Worm (Caenorhabditis elegans): Measurements from ENCODE around the gene lact-4.

lact-4 gene

ce11 chrII:8464448-8464898 is 15.8 kb downstream of the lact-4 start, which contains the start of gene fars-3:
fars-3 (plus strand) TSS chrII:8464848.
- TF ChIP-seq him-1 (tag; optimal IDR thresholded peaks at IDR 0.05), result no peak
- peak; percentile 48 for TF ChIP-seq W03F9.2 (tag; optimal IDR thresholded peaks at IDR 0.05)
- no peak for TF ChIP-seq dao-5 (tag; optimal IDR thresholded peaks at IDR 0.05)

ce11 chrII:8457438-8457837 is 22.8 kb downstream of the lact-4 start, which contains the start of gene zyg-9:
zyg-9 (plus strand) TSS chrII:8457818.
- no peak for TF ChIP-seq W03F9.2 (tag; optimal IDR thresholded peaks at IDR 0.05)
- TF ChIP-seq him-1 (tag; optimal IDR thresholded peaks at IDR 0.05), result no peak
- TF ChIP-seq dao-5 (tag; optimal IDR thresholded peaks at IDR 0.05), result no peak

DNA sequence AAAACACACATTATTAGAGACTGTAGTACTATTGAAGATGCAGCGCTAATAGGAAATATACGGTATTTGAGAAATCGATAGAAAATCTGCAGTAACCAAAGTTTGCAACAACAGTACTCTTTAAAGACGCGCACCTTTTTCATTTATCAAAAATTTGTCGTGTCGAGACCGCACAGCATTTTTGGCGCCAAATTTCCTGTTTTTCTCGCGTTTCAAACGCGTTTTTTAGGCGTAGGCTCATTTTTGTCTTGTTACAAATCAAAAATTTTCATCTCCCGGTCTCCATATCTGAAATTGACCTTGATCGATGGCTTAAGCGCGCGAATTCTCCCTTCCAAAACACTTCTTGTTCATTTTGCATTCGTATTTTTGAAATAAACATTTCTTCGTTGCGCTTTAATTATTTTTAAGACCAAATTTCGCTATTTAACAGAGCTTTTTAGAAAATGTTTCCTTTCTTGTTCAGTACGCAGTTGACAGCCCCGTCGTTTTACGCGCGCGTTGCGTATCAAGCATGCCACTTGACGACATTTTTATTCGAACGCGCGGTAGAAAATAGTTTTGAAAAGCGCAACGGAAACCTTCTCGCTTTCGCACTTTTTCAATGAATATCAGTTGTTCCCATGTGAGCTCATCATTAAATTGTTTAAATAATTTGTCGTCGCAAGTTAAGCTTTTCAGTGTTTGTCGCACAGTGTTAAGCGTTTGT is 23.4 kb downstream of the lact-4 start:
- TF ChIP-seq W03F9.2 (tag; optimal IDR thresholded peaks at IDR 0.05), result no peak
- no peak for TF ChIP-seq him-1 (tag; optimal IDR thresholded peaks at IDR 0.05)
- TF ChIP-seq dao-5 (tag; optimal IDR thresholded peaks at IDR 0.05), result no peak

DNA sequence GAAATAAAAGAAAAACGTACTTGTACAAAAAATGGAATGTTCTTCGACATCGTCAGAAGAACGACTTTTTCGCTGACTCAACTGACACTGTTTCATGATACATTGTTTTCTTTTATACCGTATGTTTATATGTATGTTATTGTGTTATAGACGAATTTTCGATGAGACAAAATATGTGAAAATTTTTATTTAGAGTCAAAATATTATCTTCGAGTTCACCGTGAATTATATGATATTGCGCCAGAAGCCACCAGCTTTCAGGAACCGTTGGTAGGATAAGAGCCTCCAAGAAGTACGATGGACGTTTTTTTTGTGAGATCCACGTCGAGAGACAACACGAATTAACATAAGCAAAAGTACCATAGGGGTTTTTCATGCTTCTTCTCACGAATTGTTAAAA is 24.2 kb downstream of the lact-4 start, which contains the start of gene F22B5.6:
TSS of gene F22B5.6 (minus strand) at position 101 of the 400 bp plus-strand sequence.
- TF ChIP-seq W03F9.2 (tag; optimal IDR thresholded peaks at IDR 0.05), result no peak
- TF ChIP-seq him-1 (tag; optimal IDR thresholded peaks at IDR 0.05), result no peak
- TF ChIP-seq dao-5 (tag; optimal IDR thresholded peaks at IDR 0.05), result no peak

DNA sequence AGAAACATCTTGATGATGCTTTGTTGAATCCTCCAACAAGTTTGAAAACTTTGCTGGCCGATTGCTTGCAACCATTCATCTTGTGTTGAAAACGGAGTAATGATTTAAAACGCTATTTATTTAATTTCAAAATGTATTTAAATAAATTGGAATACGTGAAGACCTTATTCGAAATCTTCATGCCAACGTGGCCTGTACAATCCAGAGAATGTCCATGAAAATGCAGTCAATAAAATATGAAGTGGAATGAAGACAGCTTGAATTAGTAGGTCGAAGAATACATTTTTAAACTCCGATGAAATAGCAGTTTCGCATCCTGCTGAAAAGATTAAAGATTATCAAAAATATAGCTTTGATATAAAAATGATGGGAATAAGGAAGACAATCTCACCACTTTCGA is 25.8 kb downstream of the lact-4 start, which contains the start of gene F22B5.5:
TSS of gene F22B5.5 (minus strand) at position 101 of the 400 bp plus-strand sequence.
- TF ChIP-seq dao-5 (tag; optimal IDR thresholded peaks at IDR 0.05), result no peak
- no peak for TF ChIP-seq him-1 (tag; optimal IDR thresholded peaks at IDR 0.05)
- no peak for TF ChIP-seq W03F9.2 (tag; optimal IDR thresholded peaks at IDR 0.05)

- TF ChIP-seq W03F9.2 (tag; optimal IDR thresholded peaks at IDR 0.05), result no peak
- TF ChIP-seq him-1 (tag; optimal IDR thresholded peaks at IDR 0.05), result no peak
These were observed 28.9 kb downstream of the lact-4 start for ce11 chrII:8451425-8451824.

- TF ChIP-seq dao-5 (tag; optimal IDR thresholded peaks at IDR 0.05) (no peak), him-1 (tag; optimal IDR thresholded peaks at IDR 0.05) (no peak), W03F9.2 (tag; optimal IDR thresholded peaks at IDR 0.05) (no peak)
These were observed 29.5 kb downstream of the lact-4 start for ce11 chrII:8450750-8451149.

DNA sequence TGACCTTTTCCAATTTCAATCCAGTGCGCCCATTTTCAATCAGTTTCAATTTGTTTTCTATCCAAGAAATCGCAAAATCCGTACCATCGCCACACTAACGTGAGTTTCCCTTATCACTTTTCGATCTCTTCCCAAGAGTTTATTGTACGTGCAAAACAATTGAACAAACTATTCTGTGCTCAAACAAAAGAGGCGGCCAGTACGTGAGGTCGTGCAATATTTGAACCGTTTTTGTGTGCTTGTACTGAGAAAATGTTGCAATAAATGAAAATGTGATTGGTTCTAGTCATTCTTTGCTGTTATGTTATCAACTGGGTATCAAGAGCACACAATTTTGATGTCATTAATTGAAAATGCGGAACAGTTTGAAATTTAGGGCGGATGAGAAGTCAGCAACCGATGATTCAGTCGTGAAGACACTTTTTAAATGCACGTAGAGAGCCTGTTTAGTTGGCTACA is 30.6 kb downstream of the lact-4 start, which contains the start of gene F22B5.4:
TSS of gene F22B5.4 (plus strand) at position 51 of the 459 bp plus-strand sequence.
- no peak for TF ChIP-seq W03F9.2 (tag; optimal IDR thresholded peaks at IDR 0.05)
- no peak for TF ChIP-seq him-1 (tag; optimal IDR thresholded peaks at IDR 0.05)
- no peak for TF ChIP-seq dao-5 (tag; optimal IDR thresholded peaks at IDR 0.05)

ce11 chrII:8446731-8447130 is 33.5 kb downstream of the lact-4 start, which contains the start of gene cut-3:
cut-3 (minus strand) TSS chrII:8446831.
- TF ChIP-seq dao-5 (tag; optimal IDR thresholded peaks at IDR 0.05) (no peak), him-1 (tag; optimal IDR thresholded peaks at IDR 0.05) (no peak), W03F9.2 (tag; optimal IDR thresholded peaks at IDR 0.05) (no peak)

- no peak for TF ChIP-seq him-1 (tag; optimal IDR thresholded peaks at IDR 0.05)
- TF ChIP-seq dao-5 (tag; optimal IDR thresholded peaks at IDR 0.05), result no peak
- no peak for TF ChIP-seq W03F9.2 (tag; optimal IDR thresholded peaks at IDR 0.05)
These were observed 36.3 kb downstream of the lact-4 start, which contains the start of gene evl-20 for ce11 chrII:8444007-8444406. evl-20 (plus strand) TSS chrII:8444307.

DNA sequence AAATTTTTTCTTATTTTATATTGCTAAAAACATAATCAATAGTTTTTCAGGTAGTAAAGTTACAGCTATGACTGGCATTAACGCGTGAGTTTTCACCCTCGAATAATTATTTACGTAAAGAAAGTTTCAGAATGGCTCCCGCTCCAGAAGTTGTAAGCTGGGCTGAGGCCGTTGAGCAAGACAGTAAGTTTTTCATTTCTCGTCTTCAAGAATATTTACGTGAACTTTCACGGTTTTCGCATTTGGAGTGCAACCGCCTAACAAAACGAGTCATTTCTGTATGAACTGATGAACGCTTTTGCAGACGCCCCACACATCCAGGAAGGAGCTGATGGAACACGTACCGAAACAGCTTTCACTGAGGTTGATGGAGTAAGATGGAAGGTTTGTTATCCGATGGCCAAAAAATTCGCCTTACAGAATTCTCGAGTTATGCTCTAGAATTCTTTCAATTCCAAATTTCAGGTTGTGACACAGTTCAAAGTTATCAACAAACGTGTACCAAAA is 37.5 kb downstream of the lact-4 start, which contains the start of gene eif-3.G:
TSS of gene eif-3.G (plus strand) at position 51 of the 507 bp plus-strand sequence.
- no peak for TF ChIP-seq W03F9.2 (tag; optimal IDR thresholded peaks at IDR 0.05)
- TF ChIP-seq dao-5 (tag; optimal IDR thresholded peaks at IDR 0.05), result no peak
- no peak for TF ChIP-seq him-1 (tag; optimal IDR thresholded peaks at IDR 0.05)

- TF ChIP-seq him-1 (tag; optimal IDR thresholded peaks at IDR 0.05), result no peak
- peak; percentile 63 for TF ChIP-seq W03F9.2 (tag; optimal IDR thresholded peaks at IDR 0.05)
These were observed 38.1 kb downstream of the lact-4 start for ce11 chrII:8442176-8442575.

DNA sequence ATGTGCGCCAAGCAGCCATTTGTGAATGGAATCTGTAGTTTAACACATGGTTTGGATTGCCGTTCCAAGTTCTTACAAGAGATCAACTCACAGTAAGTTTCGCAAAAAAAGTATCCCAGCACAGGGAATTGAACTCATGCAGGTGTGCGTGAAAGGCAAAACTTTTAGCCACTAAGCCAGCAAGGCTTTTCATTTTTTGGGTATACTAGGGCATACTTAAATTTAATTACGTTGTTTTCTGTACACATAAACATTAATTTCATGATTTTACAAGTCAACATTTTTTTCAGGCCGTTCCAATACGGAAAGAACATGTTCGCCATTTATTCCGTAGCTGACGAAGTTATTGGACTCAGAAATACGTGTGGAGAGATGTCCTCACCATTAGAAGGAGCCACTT is 38.8 kb downstream of the lact-4 start:
- TF ChIP-seq dao-5 (tag; optimal IDR thresholded peaks at IDR 0.05) (peak; percentile 86), W03F9.2 (tag; optimal IDR thresholded peaks at IDR 0.05) (no peak)

- TF ChIP-seq W03F9.2 (tag; optimal IDR thresholded peaks at IDR 0.05) (no peak), dao-5 (tag; optimal IDR thresholded peaks at IDR 0.05) (no peak), him-1 (tag; optimal IDR thresholded peaks at IDR 0.05) (no peak)
These were observed 39.5 kb downstream of the lact-4 start for ce11 chrII:8440792-8441191.

Data from whole organism, L4/young adult.